Worm (Caenorhabditis elegans): ENCODE data around the gene Y75B8A.23.

The Y75B8A.23 gene

DNA sequence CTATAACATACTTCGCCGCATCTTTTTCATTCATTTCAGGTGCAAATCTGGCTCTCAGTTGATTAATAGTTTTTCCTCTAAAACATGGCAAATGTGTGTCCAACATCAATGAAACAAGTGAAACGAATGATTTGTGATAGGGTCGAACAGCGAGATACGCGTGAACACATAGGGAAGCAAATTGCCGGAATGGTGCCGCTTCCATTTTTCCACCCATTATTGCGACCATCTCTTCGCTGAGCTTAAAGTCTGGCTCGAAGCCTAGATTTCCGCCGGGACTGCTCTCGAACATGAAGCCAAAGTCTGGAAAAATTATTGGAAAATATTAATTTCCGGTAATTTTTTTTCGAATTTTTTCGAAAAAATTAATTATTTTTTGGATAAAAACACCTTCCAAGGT is 2.9 kb downstream of the Y75B8A.23 start:
- no peak for TF ChIP-seq nhr-20 (tag; optimal IDR thresholded peaks at IDR 0.05)
- no peak for TF ChIP-seq lsy-2 (tag; optimal IDR thresholded peaks at IDR 0.05)
- TF ChIP-seq ztf-4 (tag; optimal IDR thresholded peaks at IDR 0.05) = no peak
- no peak for TF ChIP-seq C34B4.2 (tag; optimal IDR thresholded peaks at IDR 0.05)
- no peak for TF ChIP-seq elt-3 (tag; optimal IDR thresholded peaks at IDR 0.05)
- no peak for TF ChIP-seq fkh-4 (tag; optimal IDR thresholded peaks at IDR 0.05; ENCODE audit: borderline replicate concordance)
- no peak for TF ChIP-seq lin-15B (tag; optimal IDR thresholded peaks at IDR 0.05)
- no peak for TF ChIP-seq lin-35 (GFP tag; optimal IDR thresholded peaks at IDR 0.05)
- no peak for TF ChIP-seq mef-2 (tag; optimal IDR thresholded peaks at IDR 0.05)
- no peak for TF ChIP-seq nhr-77 (tag; optimal IDR thresholded peaks at IDR 0.05)
- TF ChIP-seq snu-23 (GFP tag; optimal IDR thresholded peaks at IDR 0.05) = no peak
- TF ChIP-seq egl-13 (tag; optimal IDR thresholded peaks at IDR 0.05) = no peak
- TF ChIP-seq egl-27 (tag; optimal IDR thresholded peaks at IDR 0.05) = no peak
- TF ChIP-seq efl-1 (optimal IDR thresholded peaks at IDR 0.05) = no peak
- no peak for TF ChIP-seq efl-1 (GFP tag; optimal IDR thresholded peaks at IDR 0.05 in 1 of 2)

DNA sequence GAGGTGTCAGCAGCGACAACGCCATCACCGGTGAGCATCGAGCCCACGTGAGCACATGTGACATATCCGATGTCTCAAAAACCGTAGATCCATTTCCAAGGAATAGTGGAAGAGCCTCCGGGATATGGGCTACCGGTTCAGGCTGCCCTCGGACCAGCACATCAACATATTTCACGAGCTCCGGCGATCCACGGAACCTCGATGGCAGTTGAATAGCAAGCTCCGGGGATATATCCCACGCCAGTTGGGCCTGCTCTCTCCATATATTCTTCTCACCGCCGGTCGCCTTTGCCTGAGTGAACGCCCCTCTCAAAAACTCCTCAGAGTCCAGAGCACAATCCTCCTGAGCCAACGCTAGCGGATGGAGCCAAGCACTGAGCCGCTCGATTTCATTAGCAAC is 9.3 kb downstream of the Y75B8A.23 start:
- TF ChIP-seq lin-35 (GFP tag; optimal IDR thresholded peaks at IDR 0.05) = no peak
- TF ChIP-seq efl-3 (GFP tag; optimal IDR thresholded peaks at IDR 0.05) = no peak
- no peak for TF ChIP-seq nhr-28 (tag; optimal IDR thresholded peaks at IDR 0.05)
- no peak for TF ChIP-seq hlh-4 (tag; optimal IDR thresholded peaks at IDR 0.05)
- no peak for TF ChIP-seq lin-13 (GFP tag; optimal IDR thresholded peaks at IDR 0.05)
- TF ChIP-seq pax-3 (tag; optimal IDR thresholded peaks at IDR 0.05) = no peak
- TF ChIP-seq lin-14 (GFP tag; optimal IDR thresholded peaks at IDR 0.05) = no peak
- no peak for TF ChIP-seq aly-2 (tag; optimal IDR thresholded peaks at IDR 0.05)
- TF ChIP-seq snu-23 (GFP tag; optimal IDR thresholded peaks at IDR 0.05) = no peak
- TF ChIP-seq dsc-1 (tag; optimal IDR thresholded peaks at IDR 0.05) = no peak
- TF ChIP-seq nhr-84 (tag; optimal IDR thresholded peaks at IDR 0.05) = no peak
- no peak for TF ChIP-seq nhr-237 (tag; optimal IDR thresholded peaks at IDR 0.05)
- TF ChIP-seq fkh-10 (GFP tag; optimal IDR thresholded peaks at IDR 0.05) = no peak
- TF ChIP-seq nhr-20 (tag; optimal IDR thresholded peaks at IDR 0.05) = no peak
- TF ChIP-seq ceh-90 (tag; optimal IDR thresholded peaks at IDR 0.05) = no peak
- no peak for TF ChIP-seq C16A3.4 (tag; optimal IDR thresholded peaks at IDR 0.05)
- TF ChIP-seq zip-4 (GFP tag; optimal IDR thresholded peaks at IDR 0.05) = no peak
- no peak for TF ChIP-seq elt-3 (tag; optimal IDR thresholded peaks at IDR 0.05)
- TF ChIP-seq unc-86 (tag; optimal IDR thresholded peaks at IDR 0.05) = no peak
- no peak for TF ChIP-seq aha-1 (tag; optimal IDR thresholded peaks at IDR 0.05)

DNA sequence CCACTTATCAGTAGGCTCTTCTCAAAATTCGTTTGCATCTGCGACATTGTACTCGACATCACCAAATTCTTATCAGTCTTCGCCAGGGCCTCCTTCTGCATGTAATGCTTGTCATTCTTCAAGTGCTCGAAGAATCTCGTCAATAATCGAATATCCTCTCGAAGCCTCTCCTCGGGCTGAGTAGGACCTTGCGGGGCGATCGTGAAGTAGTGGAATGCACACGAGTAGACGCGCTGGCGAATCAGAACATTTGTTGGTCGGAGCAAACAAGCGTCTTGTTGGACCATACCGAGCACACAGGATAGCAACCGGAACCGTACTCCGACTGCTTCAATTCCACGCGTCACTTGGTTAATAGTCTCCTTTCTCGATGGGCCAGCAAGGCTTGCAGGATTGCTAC is 10.0 kb downstream of the Y75B8A.23 start:
- TF ChIP-seq efl-1 (optimal IDR thresholded peaks at IDR 0.05) (no peak), efl-1 (GFP tag; optimal IDR thresholded peaks at IDR 0.05 in 1 of 2) (no peak), unc-98 (GFP tag; IDR thresholded peaks at IDR 0.05) (no peak), unc-130 (tag; optimal IDR thresholded peaks at IDR 0.05) (no peak), blmp-1 (tag; optimal IDR thresholded peaks at IDR 0.05) (no peak), tbx-2 (tag; optimal IDR thresholded peaks at IDR 0.05) (no peak), lin-39 (tag; optimal IDR thresholded peaks at IDR 0.05) (no peak), mef-2 (tag; optimal IDR thresholded peaks at IDR 0.05) (no peak), alr-1 (tag; optimal IDR thresholded peaks at IDR 0.05; ENCODE audit: borderline replicate concordance) (no peak), fkh-8 (tag; optimal IDR thresholded peaks at IDR 0.05) (no peak), sup-37 (GFP tag; optimal IDR thresholded peaks at IDR 0.05) (no peak), lin-15B (tag; optimal IDR thresholded peaks at IDR 0.05) (no peak), mep-1 (tag; optimal IDR thresholded peaks at IDR 0.05) (no peak), nhr-76 (tag; optimal IDR thresholded peaks at IDR 0.05) (no peak), ceh-8 (GFP tag; optimal IDR thresholded peaks at IDR 0.05) (no peak), hpl-2 (GFP tag; optimal IDR thresholded peaks at IDR 0.05) (no peak), swsn-7 (tag; optimal IDR thresholded peaks at IDR 0.05) (no peak), nhr-90 (tag; optimal IDR thresholded peaks at IDR 0.05; ENCODE audit: poor library complexity) (no peak), elt-2 (tag; optimal IDR thresholded peaks at IDR 0.05) (no peak), elt-3 (tag; optimal IDR thresholded peaks at IDR 0.05) (no peak)
